Worm (Caenorhabditis elegans): ENCODE results near the gene elli-1.

ce11 chrIV:8754727-8755126 is at the start of gene elli-1:
- no peak for TF ChIP-seq ZK185.1 (tag; optimal IDR thresholded peaks at IDR 0.05; ENCODE audit: poor library complexity, severe bottlenecking)
- no peak for TF ChIP-seq unc-62 (GFP tag; optimal IDR thresholded peaks at IDR 0.05)
- TF ChIP-seq D2030.7 (GFP tag; IDR thresholded peaks at IDR 0.05), result no peak
- no peak for TF ChIP-seq nfya-1 (tag; optimal IDR thresholded peaks at IDR 0.05; ENCODE audit: borderline replicate concordance, insufficient read depth)
- TF ChIP-seq zfh-2 (GFP tag; conservative IDR thresholded peaks at IDR 0.05), result no peak

Data from whole organism, young adult.